Worm (Caenorhabditis elegans) whole organism, L4/young adult: ENCODE data around the gene plx-2.
A peak's percentile ranks its signal among the peaks of the same experiment; 100 is the strongest.

ENCODE experiments used
- W03F9.2 ChIP-seq: fragments of 150-350 bp; optimal IDR thresholded peaks from 2 replicates; lab custom pipeline; 2014; ENCODE audit warnings: missing biosample characterization, missing genetic modification characterization
- dao-5 ChIP-seq: sonication (generic microtip); optimal IDR thresholded peaks from 2 replicates; lab custom pipeline; 2016; ENCODE audit warnings: missing genotype, missing genetic modification characterization, moderate library complexity, missing compliant biosample characterization
- him-1 ChIP-seq: sonication (generic microtip); optimal IDR thresholded peaks from 2 replicates; lab custom pipeline; 2016; ENCODE audit warnings: missing genotype, missing genetic modification reagents, missing genetic modification characterization, missing compliant biosample characterization

plx-2 gene

ce11 chrII:14408312-14408711, 16.4 kb downstream of the plx-2 start, which contains the start of gene F26H11.4:
Gene F26H11.4 (plus strand): TSS chrII:14408612.
- TF ChIP-seq dao-5: no peak
- TF ChIP-seq W03F9.2 (tag; lab: Kevin White, UChicago): no peak
- TF ChIP-seq him-1: no peak

DNA sequence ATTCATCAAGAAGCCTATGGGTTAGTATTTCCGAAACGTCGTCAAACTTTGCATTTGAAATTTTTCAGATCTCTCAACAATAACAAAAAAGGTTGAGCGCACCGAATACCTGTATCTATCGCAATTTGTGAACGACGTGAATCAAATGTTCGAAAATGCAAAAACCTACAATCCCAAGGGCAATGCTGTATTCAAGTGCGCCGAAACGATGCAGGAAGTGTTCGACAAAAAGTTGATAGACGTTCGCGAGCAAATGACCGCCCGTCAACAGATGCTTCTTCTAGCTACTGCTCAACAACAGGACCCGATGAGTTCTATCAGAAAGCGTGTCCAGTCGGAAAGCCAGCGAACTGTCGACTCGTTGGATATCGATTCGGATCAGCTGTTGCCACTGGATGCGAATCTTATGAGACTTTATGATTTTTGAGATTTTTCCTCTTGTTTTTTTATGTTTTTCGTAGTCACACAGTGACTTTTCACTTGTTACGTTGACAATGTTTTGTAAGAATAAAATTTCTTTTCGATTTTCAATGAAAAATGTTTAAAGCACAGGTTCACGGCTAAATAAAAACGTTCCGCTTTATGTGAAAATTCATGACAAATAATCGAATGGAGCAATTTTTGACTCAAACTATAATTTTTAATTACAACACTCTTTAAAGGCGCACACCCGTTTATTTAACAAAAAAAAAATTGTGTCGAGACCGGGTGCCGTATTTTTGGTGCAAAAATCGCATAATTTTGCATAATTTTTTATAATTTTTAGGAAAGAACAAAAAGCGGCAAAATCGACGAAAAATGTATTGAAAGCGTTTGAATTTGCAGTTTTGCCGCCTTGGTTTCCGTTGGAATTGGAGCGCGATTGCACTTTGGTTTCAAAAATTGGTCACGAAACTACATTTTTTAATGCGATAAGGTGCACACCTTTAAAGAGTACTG, 17.1 kb downstream of the plx-2 start:
- peak; percentile 47 for TF ChIP-seq W03F9.2 (tag; lab: Kevin White, UChicago)
- TF ChIP-seq him-1: no peak
- no peak for TF ChIP-seq dao-5

DNA sequence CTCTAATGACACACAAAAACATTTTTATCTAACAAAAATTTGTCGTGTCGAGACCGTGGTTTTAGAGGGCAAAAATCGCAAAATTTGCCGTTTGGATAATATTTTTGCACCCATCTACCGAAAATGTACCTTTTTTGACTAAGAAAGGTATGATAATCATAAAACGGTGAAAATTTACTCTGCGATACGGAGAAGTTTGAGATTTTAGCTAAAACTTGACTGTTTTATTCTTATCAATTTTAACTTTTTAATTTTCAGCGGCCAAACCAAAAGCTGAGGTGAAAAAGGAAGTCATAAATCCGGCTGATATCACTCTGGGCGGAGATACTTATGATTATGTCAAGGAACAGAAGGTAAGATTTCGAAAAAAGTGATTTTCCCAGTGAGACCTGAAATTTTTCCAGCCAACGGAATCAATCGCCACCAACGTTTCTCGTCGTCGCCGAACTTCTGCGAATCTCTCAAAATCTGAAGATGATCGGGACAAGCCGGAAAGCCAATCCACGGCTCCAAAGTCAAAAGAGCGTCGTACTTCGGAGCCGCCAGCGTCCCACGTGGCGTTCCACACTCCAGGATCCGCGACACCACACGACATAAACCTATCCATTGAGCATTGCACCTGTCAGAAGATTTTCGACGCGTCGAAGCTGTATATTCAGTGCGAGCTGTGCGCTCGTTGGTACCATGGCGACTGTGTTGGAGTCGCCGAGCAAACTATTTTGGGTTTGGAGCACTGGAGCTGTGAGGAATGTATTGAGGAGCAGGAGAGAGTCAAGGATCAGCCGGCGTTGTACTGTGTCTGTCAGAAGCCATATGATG, 18.4 kb downstream of the plx-2 start:
- TF ChIP-seq him-1: no peak
- TF ChIP-seq dao-5: no peak
- TF ChIP-seq W03F9.2 (tag; lab: Kevin White, UChicago): no peak

- TF ChIP-seq dao-5 (no peak), W03F9.2 (tag; lab: Kevin White, UChicago) (no peak), him-1 (no peak)
Observed at ce11 chrII:14405489-14406059, 19.1 kb downstream of the plx-2 start.

DNA sequence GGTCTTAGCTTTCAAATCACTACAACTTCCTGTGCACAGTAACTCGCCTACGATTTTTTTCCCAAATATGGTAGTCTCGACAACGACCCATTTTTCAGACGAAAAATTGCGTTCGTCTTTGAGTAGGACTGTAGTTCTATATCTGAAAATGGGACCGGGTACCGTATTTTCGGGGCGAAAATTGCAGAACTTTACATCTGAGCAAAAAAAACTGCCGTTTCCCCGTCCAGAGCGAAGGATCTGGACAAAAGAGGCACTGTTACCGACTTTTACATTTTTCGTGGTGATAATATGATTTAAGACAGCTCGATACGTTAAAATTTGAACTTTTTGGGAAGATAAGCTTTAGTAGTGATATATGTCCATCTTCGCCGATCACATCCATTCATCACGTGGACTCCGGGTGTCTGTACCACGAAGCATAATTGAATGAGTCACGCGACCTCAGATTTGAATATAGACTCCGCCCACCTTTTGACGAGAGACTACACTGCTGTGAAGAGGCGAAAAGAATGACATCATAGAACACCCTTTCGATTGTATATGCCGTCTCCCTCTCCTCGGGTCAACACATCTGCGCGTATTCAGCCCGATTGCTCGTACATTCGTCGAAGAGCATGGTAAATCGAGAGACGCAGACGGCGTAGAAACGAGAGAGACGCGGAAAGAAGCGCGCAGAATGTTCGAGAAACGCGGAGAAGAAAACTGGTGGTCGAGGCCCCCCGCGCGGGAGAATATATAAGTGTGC, 19.8 kb downstream of the plx-2 start:
- TF ChIP-seq dao-5 (no peak), W03F9.2 (tag; lab: Kevin White, UChicago) (peak; percentile 34), him-1 (no peak)

ce11 chrII:14404266-14404665, 20.4 kb downstream of the plx-2 start:
- TF ChIP-seq him-1 (no peak), dao-5 (no peak), W03F9.2 (tag; lab: Kevin White, UChicago) (no peak)

DNA sequence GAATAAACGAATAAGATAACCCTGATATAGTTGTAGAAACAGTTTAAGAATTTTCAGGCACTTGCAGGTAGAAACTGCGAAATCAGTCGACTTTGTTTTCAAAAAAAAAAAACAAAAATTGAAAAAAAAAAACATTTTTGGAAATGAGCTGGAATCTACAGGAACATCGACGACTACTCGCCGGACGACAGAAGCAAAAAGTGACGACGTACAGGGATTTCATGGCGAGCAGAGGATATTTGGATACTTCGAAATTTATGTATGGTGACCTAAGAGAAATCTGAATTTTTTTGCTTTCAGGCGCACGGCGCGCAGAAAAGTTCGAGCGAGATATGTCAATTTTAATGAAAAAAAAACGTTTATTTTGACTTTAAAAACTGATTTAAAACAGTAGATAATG, 23.6 kb downstream of the plx-2 start:
- no peak for TF ChIP-seq him-1
- no peak for TF ChIP-seq W03F9.2 (tag; lab: Kevin White, UChicago)
- TF ChIP-seq dao-5: no peak

- no peak for TF ChIP-seq dao-5
- peak; percentile 88 for TF ChIP-seq W03F9.2 (tag; lab: Kevin White, UChicago)
- TF ChIP-seq him-1: no peak
Observed at ce11 chrII:14399595-14399994, 25.1 kb downstream of the plx-2 start.

- TF ChIP-seq dao-5 (no peak), him-1 (no peak), W03F9.2 (tag; lab: Kevin White, UChicago) (no peak)
Observed at ce11 chrII:14393766-14394165, 30.9 kb downstream of the plx-2 start.

- TF ChIP-seq him-1 (no peak), dao-5 (no peak), W03F9.2 (tag; lab: Kevin White, UChicago) (peak; percentile 68)
Observed at ce11 chrII:14390036-14390763, 34.5 kb downstream of the plx-2 start, which contains the start of the genes kbp-3 and nurf-1. Gene kbp-3 (minus strand): TSS chrII:14390078. Gene nurf-1 (plus strand): TSS chrII:14390713.

DNA sequence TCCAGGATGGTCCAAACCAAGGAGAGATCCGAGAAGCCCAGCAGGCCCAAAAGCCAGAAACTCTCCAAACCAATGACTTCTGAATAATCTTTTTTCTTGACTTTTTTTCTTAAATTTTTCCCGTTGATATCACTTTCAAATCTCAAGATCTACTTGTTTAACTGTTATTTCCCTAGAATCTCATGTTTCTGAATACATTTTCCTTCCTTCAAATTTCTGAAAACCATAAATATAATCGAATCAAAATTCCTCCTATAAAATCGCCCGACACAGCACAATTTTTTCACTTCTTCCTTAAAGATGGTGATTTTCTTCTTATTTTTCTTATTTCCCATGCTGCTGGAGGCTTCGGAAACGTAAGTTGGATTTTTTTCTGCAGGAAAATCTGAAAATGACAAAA, 36.5 kb downstream of the plx-2 start, which contains the start of gene F26H11.8:
Gene F26H11.8 (plus strand): TSS at position 301 of the 400 bp plus-strand sequence.
- TF ChIP-seq W03F9.2 (tag; lab: Kevin White, UChicago) (no peak), dao-5 (no peak), him-1 (no peak)

ce11 chrII:14383644-14384043, 41.0 kb downstream of the plx-2 start, which contains the start of gene mes-2:
Gene mes-2 (plus strand): TSS chrII:14383973.
- peak; percentile 69 for TF ChIP-seq W03F9.2 (tag; lab: Kevin White, UChicago)
- TF ChIP-seq dao-5: no peak

ce11 chrII:14381450-14381849, 43.2 kb downstream of the plx-2 start, which contains the start of gene sdz-26:
Gene sdz-26 (plus strand): TSS chrII:14381750.
- TF ChIP-seq W03F9.2 (tag; lab: Kevin White, UChicago) (no peak), him-1 (no peak), dao-5 (no peak)
